Fruit fly (Drosophila melanogaster) whole organism, wandering third instar larva: Measurements from ENCODE around the gene RpLP1.

ENCODE experiments used
- Abd-B ChIP-seq: fragments of >200 bp; optimal IDR thresholded peaks from 2 replicates; lab custom pipeline; 2017; ENCODE audit warnings: missing biosample characterization, missing genetic modification characterization
- CG32264 ChIP-seq: fragments of 200-800 bp; sonication (Bioruptor generic); optimal IDR thresholded peaks from 2 replicates; lab custom pipeline; 2016; ENCODE audit warnings: missing biosample characterization, missing genetic modification characterization
- CG9705 ChIP-seq: fragments of 200-800 bp; sonication (Bioruptor generic); optimal IDR thresholded peaks from 2 replicates; lab custom pipeline; 2018; ENCODE audit warnings: missing biosample characterization, mild to moderate bottlenecking, missing genetic modification characterization
- CrebA ChIP-seq: fragments of 200-800 bp; sonication (Bioruptor generic); optimal IDR thresholded peaks from 2 replicates; lab custom pipeline; 2016; ENCODE audit warnings: missing biosample characterization, mild to moderate bottlenecking, missing genetic modification characterization, borderline replicate concordance
- Dfd ChIP-seq: fragments of >200 bp; optimal IDR thresholded peaks from 2 replicates; lab custom pipeline; 2017; ENCODE audit warnings: missing biosample characterization, missing genetic modification characterization
- Dif ChIP-seq: fragments of 200-275, 200-300 bp; sonication (Bioruptor generic); optimal IDR thresholded peaks from 2 replicates; lab custom pipeline; 2018; ENCODE audit warnings: missing biosample characterization, missing genetic modification characterization; ENCODE audit not compliant: partially characterized antibody
- GATAd ChIP-seq: sonication (Bioruptor generic); optimal IDR thresholded peaks from 2 replicates; lab custom pipeline; 2016; ENCODE audit warnings: missing biosample characterization, missing genetic modification characterization
- HLH106 ChIP-seq: fragments of 200-800 bp; optimal IDR thresholded peaks from 3 replicates; lab custom pipeline; 2019; ENCODE audit warnings: missing biosample characterization, mild to moderate bottlenecking, missing genetic modification characterization, moderate library complexity
- Hnf4 ChIP-seq: fragments of 200-800 bp; sonication (Bioruptor generic); optimal IDR thresholded peaks from 2 replicates; lab custom pipeline; 2016; ENCODE audit warnings: missing biosample characterization, mild to moderate bottlenecking, missing genetic modification characterization
- Hr78 ChIP-seq: fragments of >200 bp; optimal IDR thresholded peaks from 2 replicates; lab custom pipeline; 2017; ENCODE audit warnings: missing biosample characterization, missing genetic modification characterization
- Hr83 ChIP-seq: fragments of 200-300 bp; sonication (Bioruptor generic); optimal IDR thresholded peaks from 2 replicates; lab custom pipeline; 2016; ENCODE audit warnings: missing biosample characterization, mild to moderate bottlenecking, missing genetic modification characterization, moderate library complexity; ENCODE audit not compliant: poor library complexity, severe bottlenecking
- Jra ChIP-seq: sonication (Bioruptor generic); optimal IDR thresholded peaks from 2 replicates; lab custom pipeline; 2016; ENCODE audit warnings: missing biosample characterization, missing genetic modification characterization
- Mio ChIP-seq: sonication (Bioruptor generic); optimal IDR thresholded peaks from 2 replicates; lab custom pipeline; 2016; ENCODE audit warnings: missing biosample characterization, missing genetic modification characterization
- Myc ChIP-seq: fragments of >200 bp; optimal IDR thresholded peaks from 2 replicates; lab custom pipeline; 2017
- N ChIP-seq: fragments of >200 bp; optimal IDR thresholded peaks from 2 replicates; lab custom pipeline; 2018; ENCODE audit warnings: missing biosample characterization, missing external identifiers, missing genetic modification characterization
- OdsH ChIP-seq: fragments of 200-800 bp; sonication (Bioruptor generic); optimal IDR thresholded peaks from 2 replicates; lab custom pipeline; 2016; ENCODE audit warnings: missing biosample characterization, mild to moderate bottlenecking, missing genetic modification characterization
- Rel ChIP-seq, 2 experiments: fragments of 200-800 bp; sonication (Bioruptor generic) in 1 of 2; optimal IDR thresholded peaks; 2 replicates in 1 of 2; 3 replicates in 1 of 2; lab custom pipeline; 2016 to 2019; ENCODE audit warnings: mild to moderate bottlenecking in 2 of 2, missing biosample characterization in 2 of 2, missing genetic modification characterization in 2 of 2, moderate library complexity in 1 of 2
- Sp1 ChIP-seq: fragments of 200-800 bp; sonication (Bioruptor generic); optimal IDR thresholded peaks from 3 replicates; lab custom pipeline; 2019; ENCODE audit warnings: missing biosample characterization, mild to moderate bottlenecking, missing genetic modification characterization, moderate library complexity
- Vsx2 ChIP-seq: fragments of 200-300, 225-300 bp; sonication (Bioruptor generic); optimal IDR thresholded peaks from 2 replicates; lab custom pipeline; 2018; ENCODE audit warnings: missing biosample characterization, missing genetic modification characterization; ENCODE audit not compliant: partially characterized antibody
- br ChIP-seq: fragments of 200-800 bp; sonication (Bioruptor generic); optimal IDR thresholded peaks from 2 replicates; lab custom pipeline; 2016; ENCODE audit warnings: missing biosample characterization, missing genetic modification characterization
- brk ChIP-seq: fragments of 200-800 bp; sonication (Bioruptor generic); optimal IDR thresholded peaks from 2 replicates; lab custom pipeline; 2016; ENCODE audit warnings: missing biosample characterization, mild to moderate bottlenecking, missing genetic modification characterization
- dl ChIP-seq, 2 experiments: fragments of 175-275, 200-275 bp in 1 of 2; fragments of 200-275 bp in 1 of 2; sonication (Bioruptor generic); optimal IDR thresholded peaks; lab custom pipeline; 2018; ENCODE audit warnings: mild to moderate bottlenecking in 2 of 2, missing biosample characterization in 2 of 2, missing genetic modification characterization in 2 of 2, moderate library complexity in 2 of 2; ENCODE audit not compliant: partially characterized antibody in 2 of 2, insufficient read depth in 1 of 2
- dmrt93B ChIP-seq: fragments of 200-800 bp; sonication (Bioruptor generic); optimal IDR thresholded peaks from 2 replicates; lab custom pipeline; 2018; ENCODE audit warnings: missing biosample characterization, mild to moderate bottlenecking, missing genetic modification characterization
- dsf ChIP-seq: sonication (Bioruptor generic); optimal IDR thresholded peaks from 2 replicates; lab custom pipeline; 2016; ENCODE audit warnings: missing biosample characterization, missing genetic modification characterization, borderline replicate concordance
- ey ChIP-seq: fragments of 200-800 bp; sonication (Bioruptor generic); optimal IDR thresholded peaks from 2 replicates; lab custom pipeline; 2016; ENCODE audit warnings: missing biosample characterization, missing genetic modification characterization
- foxo ChIP-seq, 2 experiments: fragments of 200-800 bp; sonication (Bioruptor generic); optimal IDR thresholded peaks; 2 replicates in 1 of 2; 3 replicates in 1 of 2; lab custom pipeline; 2016 to 2017; ENCODE audit warnings: missing biosample characterization in 2 of 2, missing genetic modification characterization in 2 of 2
- fru ChIP-seq: fragments of 200-800 bp; sonication (Bioruptor generic); optimal IDR thresholded peaks from 3 replicates; lab custom pipeline; 2016; ENCODE audit warnings: missing biosample characterization, mild to moderate bottlenecking, missing genetic modification characterization
- h ChIP-seq: fragments of 200-800 bp; sonication (Bioruptor generic); optimal IDR thresholded peaks from 3 replicates; lab custom pipeline; 2016; ENCODE audit warnings: missing biosample characterization, mild to moderate bottlenecking, missing genetic modification characterization
- jim ChIP-seq: fragments of 175-275, 200-325 bp; sonication (Bioruptor generic); optimal IDR thresholded peaks from 2 replicates; lab custom pipeline; 2016; ENCODE audit warnings: missing biosample characterization, mild to moderate bottlenecking, missing genetic modification characterization
- lola ChIP-seq: fragments of >200 bp; optimal IDR thresholded peaks from 2 replicates; lab custom pipeline; 2017; ENCODE audit warnings: missing biosample characterization, missing genetic modification characterization
- pan ChIP-seq: fragments of >200 bp; optimal IDR thresholded peaks from 2 replicates; lab custom pipeline; 2017
- psq ChIP-seq: fragments of 200-800 bp; sonication (Bioruptor generic); optimal IDR thresholded peaks from 3 replicates; lab custom pipeline; 2017; ENCODE audit warnings: missing biosample characterization, mild to moderate bottlenecking, missing genetic modification characterization, moderate library complexity
- rgr ChIP-seq: fragments of 200-800 bp; sonication (Bioruptor generic); optimal IDR thresholded peaks from 3 replicates; lab custom pipeline; 2016; ENCODE audit warnings: missing biosample characterization, mild to moderate bottlenecking, missing genetic modification characterization
- sage ChIP-seq: fragments of 200-800 bp; sonication (Bioruptor generic); optimal IDR thresholded peaks from 2 replicates; lab custom pipeline; 2016; ENCODE audit warnings: missing biosample characterization, mild to moderate bottlenecking, missing genetic modification characterization
- sv ChIP-seq: fragments of 200-800 bp; sonication (Bioruptor generic); optimal IDR thresholded peaks from 3 replicates; lab custom pipeline; 2016; ENCODE audit warnings: missing biosample characterization, missing genetic modification characterization
- tai ChIP-seq: sonication (Bioruptor generic); optimal IDR thresholded peaks from 2 replicates; lab custom pipeline; 2016; ENCODE audit warnings: missing biosample characterization, missing genetic modification characterization
- usp ChIP-seq: fragments of >200 bp; optimal IDR thresholded peaks from 2 replicates; lab custom pipeline; 2017; ENCODE audit warnings: missing biosample characterization, missing genetic modification characterization
- woc ChIP-seq: sonication (Bioruptor generic); optimal IDR thresholded peaks from 2 replicates; lab custom pipeline; 2016; ENCODE audit warnings: missing biosample characterization, mild to moderate bottlenecking, missing genetic modification characterization

Gene RpLP1

DNA sequence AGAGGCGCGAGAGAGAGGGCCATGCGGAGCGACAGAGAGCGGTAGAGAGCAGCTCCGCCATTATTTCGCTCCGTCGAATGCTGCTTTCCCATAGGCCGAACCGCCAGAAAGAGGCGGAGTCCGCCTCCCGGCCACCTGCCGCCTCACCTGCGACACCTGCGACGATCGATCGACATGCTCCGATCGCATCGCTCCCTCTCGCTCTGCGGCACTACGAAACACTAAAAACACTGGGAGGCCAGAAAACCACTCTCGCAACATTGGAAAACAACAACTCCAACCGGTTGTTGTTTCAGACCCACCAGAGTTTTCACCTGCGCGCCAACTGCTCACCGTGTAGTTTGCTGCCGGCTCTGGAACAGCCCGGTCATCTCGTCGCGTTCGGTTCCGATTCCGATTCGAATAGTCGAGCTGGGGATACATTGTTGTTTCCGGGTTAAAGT lies 42.0 kb upstream of the RpLP1 start, which contains the start of gene al:
Gene al, plus strand, starts transcription at position 333 of the 443 bp plus-strand sequence.
- TF ChIP-seq ey (GFP tag; lab: Kevin White, UChicago) (no peak), Jra (GFP tag; lab: Kevin White, UChicago) (no peak), OdsH (GFP tag; lab: Kevin White, UChicago) (no peak), dl (GFP tag; optimal IDR thresholded peaks at IDR 0.05; lab: Kevin White, UChicago; ENCODE audit: insufficient read depth in 1 of 2, partially characterized antibody in 2 of 2) (peak; percentile 47 to 60), N (GFP tag; lab: Kevin White, UChicago) (no peak), Vsx2 (peak; percentile 68), h (GFP tag; lab: Kevin White, UChicago) (peak; percentile 8), psq (GFP tag; lab: Kevin White, UChicago) (peak; percentile 12), brk (GFP tag; lab: Kevin White, UChicago) (no peak), CrebA (GFP tag; lab: Kevin White, UChicago) (no peak), sage (no peak), Dif (GFP tag; lab: Kevin White, UChicago) (peak; percentile 76), usp (no peak), Dfd (GFP tag; lab: Kevin White, UChicago) (no peak), dmrt93B (GFP tag; lab: Kevin White, UChicago) (no peak)

- TF ChIP-seq Mio: no peak
- TF ChIP-seq CG32264 (GFP tag; lab: Kevin White, UChicago): no peak
- TF ChIP-seq dsf (GFP tag; lab: Kevin White, UChicago): no peak
- no peak for TF ChIP-seq h (GFP tag; lab: Kevin White, UChicago)
- no peak for TF ChIP-seq br (GFP tag; lab: Kevin White, UChicago)
- no peak for TF ChIP-seq ey (GFP tag; lab: Kevin White, UChicago)
- TF ChIP-seq N (GFP tag; lab: Kevin White, UChicago): no peak
- TF ChIP-seq HLH106 (tag; lab: Kevin White, UChicago): no peak
- TF ChIP-seq rgr (GFP tag; lab: Kevin White, UChicago): no peak
- no peak for TF ChIP-seq Dfd (GFP tag; lab: Kevin White, UChicago)
- TF ChIP-seq sv: no peak
- TF ChIP-seq Dif (GFP tag; lab: Kevin White, UChicago): no peak
- no peak for TF ChIP-seq OdsH (GFP tag; lab: Kevin White, UChicago)
- TF ChIP-seq brk (GFP tag; lab: Kevin White, UChicago): no peak
- no peak for TF ChIP-seq pan (lab: Kevin White, UChicago)
- no peak for TF ChIP-seq foxo (GFP tag; optimal IDR thresholded peaks at IDR 0.05; lab: Kevin White, UChicago)
- TF ChIP-seq Sp1: no peak
- TF ChIP-seq, all 38 proteins: peak for 0
Measured at dm6 chr2L:378815-379440, 40.8 kb upstream of the RpLP1 start.

DNA sequence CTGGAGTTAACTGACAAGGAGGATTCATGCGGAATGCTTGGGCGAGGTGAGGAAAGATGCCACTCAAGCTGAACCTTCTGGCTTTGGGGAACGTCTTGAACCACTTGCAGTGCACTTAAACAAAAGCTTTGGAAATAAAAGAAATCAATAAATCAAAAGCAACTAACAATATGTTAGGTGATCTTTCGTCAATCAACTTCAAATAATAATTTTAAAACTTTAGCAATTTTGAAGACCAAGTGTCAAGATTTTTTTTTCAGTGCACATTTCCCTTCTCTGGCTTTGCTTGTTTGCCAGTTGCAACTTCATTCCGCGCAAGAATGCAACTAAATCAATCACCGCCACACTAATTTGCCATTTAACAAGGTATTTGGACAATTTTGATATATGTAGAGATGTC lies 36.9 kb upstream of the RpLP1 start:
- TF ChIP-seq lola (GFP tag; lab: Kevin White, UChicago) (no peak), CG32264 (GFP tag; lab: Kevin White, UChicago) (no peak), tai (GFP tag; lab: Kevin White, UChicago) (no peak), OdsH (GFP tag; lab: Kevin White, UChicago) (peak; percentile 57), Dif (GFP tag; lab: Kevin White, UChicago) (no peak), Hnf4 (GFP tag; lab: Kevin White, UChicago) (peak; percentile 67), fru (GFP tag; lab: Kevin White, UChicago) (peak; percentile 69), dsf (GFP tag; lab: Kevin White, UChicago) (no peak), Rel (GFP tag; optimal IDR thresholded peaks at IDR 0.05; lab: Kevin White, UChicago) (no peak), Rel (tag; optimal IDR thresholded peaks at IDR 0.05; lab: Kevin White, UChicago) (peak; percentile 1), sv (no peak), CG9705 (GFP tag; lab: Kevin White, UChicago) (no peak), foxo (GFP tag; optimal IDR thresholded peaks at IDR 0.05; lab: Kevin White, UChicago) (peak in 1 of 2 experiments; percentile 70), psq (GFP tag; lab: Kevin White, UChicago) (peak; percentile 43), Vsx2 (no peak), Dfd (GFP tag; lab: Kevin White, UChicago) (no peak), jim (GFP tag; lab: Kevin White, UChicago) (no peak), usp (no peak), rgr (GFP tag; lab: Kevin White, UChicago) (peak; percentile 67), N (GFP tag; lab: Kevin White, UChicago) (no peak), woc (peak; percentile 36), GATAd (GFP tag; lab: Kevin White, UChicago) (no peak), pan (lab: Kevin White, UChicago) (no peak), Jra (GFP tag; lab: Kevin White, UChicago) (peak; percentile 19), Hr83 (GFP tag; lab: Kevin White, UChicago) (no peak), Sp1 (peak; percentile 55), br (GFP tag; lab: Kevin White, UChicago) (peak; percentile 70), Myc (lab: Kevin White, UChicago) (no peak), sage (peak; percentile 12), Mio (no peak), h (GFP tag; lab: Kevin White, UChicago) (peak; percentile 72), brk (GFP tag; lab: Kevin White, UChicago) (peak; percentile 64), Hr78 (GFP tag; lab: Kevin White, UChicago) (no peak), ey (GFP tag; lab: Kevin White, UChicago) (peak; percentile 63), HLH106 (tag; lab: Kevin White, UChicago) (peak; percentile 62), dl (GFP tag; optimal IDR thresholded peaks at IDR 0.05; lab: Kevin White, UChicago; ENCODE audit: insufficient read depth in 1 of 2, partially characterized antibody in 2 of 2) (no peak), Abd-B (no peak), CrebA (GFP tag; lab: Kevin White, UChicago) (no peak), dmrt93B (GFP tag; lab: Kevin White, UChicago) (peak; percentile 5)
